Worm (Caenorhabditis elegans) whole organism, late embryonic: ENCODE results near the gene cpna-2.

Source experiments
- C38D4.7 ChIP-seq: fragments of 200-800 bp; sonication (Bioruptor generic); optimal IDR thresholded peaks from 2 replicates; lab custom pipeline; 2018; ENCODE audit warnings: mild to moderate bottlenecking, missing genetic modification characterization, moderate library complexity, missing compliant biosample characterization
- K02D7.2 ChIP-seq: sonication (generic microtip); optimal IDR thresholded peaks from 2 replicates; lab custom pipeline; 2017; ENCODE audit warnings: mild to moderate bottlenecking, missing genetic modification characterization, missing compliant biosample characterization
- T23F11.4 ChIP-seq: fragments of 200-800 bp; sonication (Bioruptor generic); optimal IDR thresholded peaks from 2 replicates; lab custom pipeline; 2018; ENCODE audit warnings: mild to moderate bottlenecking, missing genetic modification characterization, missing compliant biosample characterization
- Y22D7AL.16 ChIP-seq: sonication (generic microtip); optimal IDR thresholded peaks from 2 replicates; lab custom pipeline; 2016; ENCODE audit warnings: missing genetic modification characterization, missing compliant biosample characterization
- ahr-1 ChIP-seq: sonication (generic microtip); optimal IDR thresholded peaks from 2 replicates; lab custom pipeline; 2016; ENCODE audit warnings: missing genetic modification characterization, missing compliant biosample characterization
- ama-1 ChIP-seq: fragments of 150-350 bp; optimal IDR thresholded peaks from 2 replicates; lab custom pipeline; 2014
- ceh-14 ChIP-seq: sonication (generic microtip); optimal IDR thresholded peaks from 2 replicates; lab custom pipeline; 2016; ENCODE audit warnings: missing genotype, missing genetic modification characterization, missing compliant biosample characterization
- ceh-18 ChIP-seq: sonication (generic microtip); optimal IDR thresholded peaks from 2 replicates; lab custom pipeline; 2016; ENCODE audit warnings: missing genetic modification characterization, missing compliant biosample characterization
- ceh-2 ChIP-seq: sonication (generic microtip); optimal IDR thresholded peaks from 2 replicates; lab custom pipeline; 2016; ENCODE audit warnings: missing genotype, missing genetic modification characterization, missing compliant biosample characterization
- ceh-22 ChIP-seq: sonication (generic microtip); optimal IDR thresholded peaks from 2 replicates; lab custom pipeline; 2017; ENCODE audit warnings: missing biosample characterization, missing genetic modification characterization
- ceh-31 ChIP-seq: sonication (generic microtip); optimal IDR thresholded peaks from 2 replicates; lab custom pipeline; 2016; ENCODE audit warnings: missing genetic modification characterization, missing compliant biosample characterization
- che-1 ChIP-seq: sonication (generic microtip); optimal IDR thresholded peaks from 2 replicates; lab custom pipeline; 2016; ENCODE audit warnings: mild to moderate bottlenecking, missing genetic modification characterization, missing compliant biosample characterization
- dmd-4 ChIP-seq: sonication (generic microtip); optimal IDR thresholded peaks from 2 replicates; lab custom pipeline; 2016; ENCODE audit warnings: borderline replicate concordance, missing genetic modification characterization, missing compliant biosample characterization
- elt-4 ChIP-seq: sonication (generic microtip); optimal IDR thresholded peaks from 2 replicates; lab custom pipeline; 2016; ENCODE audit warnings: missing genetic modification characterization, missing compliant biosample characterization
- ets-4 ChIP-seq: sonication (generic microtip); optimal IDR thresholded peaks from 2 replicates; lab custom pipeline; 2016; ENCODE audit warnings: missing genetic modification characterization, missing compliant biosample characterization
- hlh-15 ChIP-seq: sonication (generic microtip); optimal IDR thresholded peaks from 2 replicates; lab custom pipeline; 2016; ENCODE audit warnings: missing genetic modification characterization, missing compliant biosample characterization
- hlh-30 ChIP-seq: sonication (generic microtip); optimal IDR thresholded peaks from 2 replicates; lab custom pipeline; 2017; ENCODE audit warnings: antibody characterized with exemption, missing genetic modification characterization, missing compliant biosample characterization; ENCODE audit not compliant: insufficient read depth
- hlh-6 ChIP-seq: sonication (generic microtip); optimal IDR thresholded peaks from 2 replicates; lab custom pipeline; 2016; ENCODE audit warnings: missing genotype, missing genetic modification characterization, missing compliant biosample characterization
- hlh-8 ChIP-seq: sonication (generic microtip); optimal IDR thresholded peaks from 2 replicates; lab custom pipeline; 2016; ENCODE audit warnings: missing genotype, missing genetic modification characterization, missing compliant biosample characterization
- madf-2 ChIP-seq: sonication (generic microtip); optimal IDR thresholded peaks from 2 replicates; lab custom pipeline; 2017; ENCODE audit warnings: missing genetic modification characterization, missing compliant biosample characterization
- mec-3 ChIP-seq: sonication (generic microtip); optimal IDR thresholded peaks from 2 replicates; lab custom pipeline; 2016; ENCODE audit warnings: borderline replicate concordance, missing genetic modification characterization, missing compliant biosample characterization
- nfya-1 ChIP-seq: sonication (generic microtip); optimal IDR thresholded peaks from 2 replicates; lab custom pipeline; 2017; ENCODE audit warnings: missing genetic modification characterization, mild to moderate bottlenecking, missing compliant biosample characterization, antibody characterized with exemption, moderate library complexity
- nhr-11 ChIP-seq: fragments of 150-350 bp; optimal IDR thresholded peaks from 2 replicates; lab custom pipeline; 2014; ENCODE audit warnings: missing biosample characterization, missing genetic modification characterization
- nhr-232 ChIP-seq: sonication (generic microtip); optimal IDR thresholded peaks from 2 replicates; lab custom pipeline; 2016; ENCODE audit warnings: missing genetic modification characterization, missing compliant biosample characterization
- npax-4 ChIP-seq: sonication (generic microtip); optimal IDR thresholded peaks from 2 replicates; lab custom pipeline; 2016; ENCODE audit warnings: missing genetic modification characterization, missing compliant biosample characterization
- odd-2 ChIP-seq: sonication (generic microtip); optimal IDR thresholded peaks from 2 replicates; lab custom pipeline; 2017; ENCODE audit warnings: antibody characterized with exemption, mild to moderate bottlenecking, missing genetic modification characterization, missing compliant biosample characterization
- pag-3 ChIP-seq: sonication (generic microtip); optimal IDR thresholded peaks from 2 replicates; lab custom pipeline; 2016; ENCODE audit warnings: missing compliant biosample characterization, missing genetic modification characterization, borderline replicate concordance
- pat-9 ChIP-seq: fragments of 200-800 bp; sonication (Bioruptor generic); optimal IDR thresholded peaks from 2 replicates; lab custom pipeline; 2018; ENCODE audit warnings: mild to moderate bottlenecking, missing genetic modification characterization, moderate library complexity, missing compliant biosample characterization
- pha-2 ChIP-seq: sonication (generic microtip); optimal IDR thresholded peaks from 2 replicates; lab custom pipeline; 2017; ENCODE audit warnings: mild to moderate bottlenecking, missing genetic modification characterization, missing compliant biosample characterization
- pqm-1 ChIP-seq: sonication (generic microtip); optimal IDR thresholded peaks from 2 replicates; lab custom pipeline; 2016; ENCODE audit warnings: missing genetic modification characterization, missing compliant biosample characterization
- rnt-1 ChIP-seq: sonication (generic microtip); optimal IDR thresholded peaks from 2 replicates; lab custom pipeline; 2016; ENCODE audit warnings: missing genetic modification characterization, missing compliant biosample characterization
- sox-2 ChIP-seq: fragments of 200-800 bp; sonication (Bioruptor generic); IDR thresholded peaks from 2 replicates; pipeline ENCODE4 v1.3.6; 2022; ENCODE audit warnings: missing genetic modification reagents, missing genetic modification characterization, missing compliant biosample characterization
- sox-4 ChIP-seq: sonication (generic microtip); optimal IDR thresholded peaks from 2 replicates; lab custom pipeline; 2017; ENCODE audit warnings: mild to moderate bottlenecking, missing genetic modification characterization, inconsistent platforms, missing compliant biosample characterization
- tbx-7 ChIP-seq: sonication (generic microtip); optimal IDR thresholded peaks from 2 replicates; lab custom pipeline; 2016; ENCODE audit warnings: missing genotype, missing genetic modification characterization, missing compliant biosample characterization
- unc-3 ChIP-seq, 2 experiments: fragments of 200-800 bp in 1 of 2; sonication (Bioruptor generic) in 1 of 2; sonication (generic microtip) in 1 of 2; conservative IDR thresholded peaks in 1 of 2; optimal IDR thresholded peaks in 1 of 2; 2 replicates each; pipeline versions ENCODE4 v1.3.6 to Lab custom; 2016 to 2022; ENCODE audit warnings: missing compliant biosample characterization in 2 of 2, missing genetic modification characterization in 2 of 2, missing genetic modification reagents in 1 of 2
- unc-55 ChIP-seq: sonication (generic microtip); optimal IDR thresholded peaks from 2 replicates; lab custom pipeline; 2017; ENCODE audit warnings: missing biosample characterization, missing genetic modification reagents, missing genetic modification characterization
- unc-86 ChIP-seq: sonication (generic microtip); optimal IDR thresholded peaks from 2 replicates; lab custom pipeline; 2016; ENCODE audit warnings: missing genetic modification characterization, missing compliant biosample characterization
- ztf-16 ChIP-seq: sonication (generic microtip); optimal IDR thresholded peaks from 2 replicates; lab custom pipeline; 2017; ENCODE audit warnings: missing genetic modification characterization, missing compliant biosample characterization

Gene cpna-2

ce11 chrII:7765456-7765855 is 40.8 kb downstream of the cpna-2 start, which contains the start of gene srh-39:
Gene srh-39 (minus strand): TSS chrII:7765556.
- no peak for TF ChIP-seq T23F11.4 (GFP tag; lab: Kevin White, UChicago)
- TF ChIP-seq hlh-30 (tag; lab: Kevin White, UChicago): no peak
- no peak for TF ChIP-seq elt-4 (tag; lab: Kevin White, UChicago)
- no peak for TF ChIP-seq nfya-1 (tag; lab: Kevin White, UChicago)
- no peak for TF ChIP-seq pag-3 (tag; lab: Kevin White, UChicago)
- no peak for TF ChIP-seq hlh-8 (tag; lab: Kevin White, UChicago)
- no peak for TF ChIP-seq pat-9 (tag; lab: Kevin White, UChicago)
- no peak for TF ChIP-seq ceh-2 (tag; lab: Kevin White, UChicago)
- no peak for TF ChIP-seq dmd-4 (tag; lab: Kevin White, UChicago)
- TF ChIP-seq, all 69 proteins: peak for 0

- TF ChIP-seq madf-2 (tag; lab: Kevin White, UChicago): no peak
Observed at ce11 chrII:7769254-7769653, 44.6 kb downstream of the cpna-2 start.

ce11 chrII:7770253-7770652 is 45.5 kb downstream of the cpna-2 start:
- TF ChIP-seq che-1: no peak
- no peak for TF ChIP-seq nfya-1 (tag; lab: Kevin White, UChicago)
- no peak for TF ChIP-seq sox-2 (GFP tag; lab: Robert Waterston, UW)
- no peak for TF ChIP-seq Y22D7AL.16 (tag; lab: Kevin White, UChicago)

- TF ChIP-seq che-1: no peak
- TF ChIP-seq ceh-22 (tag; lab: Kevin White, UChicago): no peak
Observed at ce11 chrII:7771917-7772316, 47.2 kb downstream of the cpna-2 start, which contains the start of gene C06A8.8. Gene C06A8.8 (minus strand): TSS chrII:7772017.

ce11 chrII:7772411-7772810 is 47.7 kb downstream of the cpna-2 start, which contains the start of gene C06A8.6:
Gene C06A8.6 (plus strand): TSS chrII:7772499.
- TF ChIP-seq ets-4 (tag; lab: Kevin White, UChicago) (no peak), rnt-1 (no peak), ahr-1 (tag; lab: Kevin White, UChicago) (no peak), K02D7.2 (no peak), npax-4 (tag; lab: Kevin White, UChicago) (no peak), nhr-232 (tag; lab: Kevin White, UChicago) (no peak), tbx-7 (tag; lab: Kevin White, UChicago) (no peak), hlh-30 (tag; lab: Kevin White, UChicago) (no peak), hlh-15 (tag; lab: Kevin White, UChicago) (no peak), elt-4 (tag; lab: Kevin White, UChicago) (no peak)
- TF ChIP-seq, all 69 proteins: peak for 0

ce11 chrII:7773427-7773993 is 48.8 kb downstream of the cpna-2 start:
- TF ChIP-seq ahr-1 (tag; lab: Kevin White, UChicago) (no peak), ceh-18 (tag; lab: Kevin White, UChicago) (no peak), ceh-2 (tag; lab: Kevin White, UChicago) (no peak), odd-2 (tag; lab: Kevin White, UChicago) (no peak), Y22D7AL.16 (tag; lab: Kevin White, UChicago) (no peak), ama-1 (lab: Kevin White, UChicago) (no peak), ceh-14 (tag; lab: Kevin White, UChicago) (no peak), mec-3 (tag; lab: Kevin White, UChicago) (no peak), pqm-1 (tag; lab: Kevin White, UChicago) (no peak)

ce11 chrII:7776232-7776631 is 51.5 kb downstream of the cpna-2 start:
- TF ChIP-seq ztf-16 (tag; lab: Kevin White, UChicago) (no peak), sox-4 (tag; lab: Kevin White, UChicago) (no peak), Y22D7AL.16 (tag; lab: Kevin White, UChicago) (no peak), unc-55 (GFP tag; lab: Kevin White, UChicago) (no peak), unc-3 (GFP tag; conservative IDR thresholded peaks at IDR 0.05; lab: Robert Waterston, UW) (no peak), unc-3 (tag; optimal IDR thresholded peaks at IDR 0.05; lab: Kevin White, UChicago) (no peak), hlh-6 (no peak), C38D4.7 (GFP tag; lab: Kevin White, UChicago) (no peak), mec-3 (tag; lab: Kevin White, UChicago) (no peak), nhr-11 (no peak), pha-2 (no peak), ceh-31 (no peak), rnt-1 (no peak), che-1 (no peak), ahr-1 (tag; lab: Kevin White, UChicago) (no peak), unc-86 (tag; lab: Kevin White, UChicago) (no peak), elt-4 (tag; lab: Kevin White, UChicago) (no peak)
